Fruit fly (Drosophila melanogaster) ovary, adult (tissue): ENCODE results near the gene Fbw5.

Source experiments
- CG17801 ChIP-seq: fragments of 200-800 bp; optimal IDR thresholded peaks from 2 replicates; lab custom pipeline; 2019; ENCODE audit warnings: missing biosample characterization, mild to moderate bottlenecking, missing genetic modification characterization, moderate library complexity; ENCODE audit not compliant: partially characterized antibody

Fbw5 gene

dm6 chr2L:6035155-6035554 lies 30.6 kb downstream of the Fbw5 start:
- TF ChIP-seq CG17801 (GFP tag; lab: Kevin White, UChicago) = no peak

dm6 chr2L:6034344-6034743 lies 31.4 kb downstream of the Fbw5 start, which contains the start of gene CG9109:
TSS of gene CG9109 (minus strand) at chr2L:6034423.
- TF ChIP-seq CG17801 (GFP tag; lab: Kevin White, UChicago) = no peak

dm6 chr2L:6031838-6032237 lies 33.9 kb downstream of the Fbw5 start:
- TF ChIP-seq CG17801 (GFP tag; lab: Kevin White, UChicago) = no peak

DNA sequence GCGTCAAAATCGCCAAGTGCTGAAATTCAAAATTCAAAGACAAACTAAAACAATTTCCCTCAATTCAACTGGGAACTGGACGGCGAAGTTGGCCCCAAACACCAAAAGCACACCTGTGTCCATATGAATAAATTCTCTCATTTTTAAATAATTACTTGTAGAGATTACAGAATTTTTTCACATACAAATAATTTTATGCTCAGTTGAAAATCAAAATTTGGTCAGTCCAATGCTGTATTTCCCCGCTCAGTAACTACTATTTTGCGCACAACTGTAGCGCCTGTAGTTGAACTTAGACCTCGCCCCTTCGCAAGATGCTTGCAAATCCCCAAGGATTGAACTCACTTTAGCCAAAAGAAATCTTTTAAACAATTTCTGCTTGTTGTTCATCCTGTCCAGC lies 37.0 kb downstream of the Fbw5 start:
- no peak for TF ChIP-seq CG17801 (GFP tag; lab: Kevin White, UChicago)

- TF ChIP-seq CG17801 (GFP tag; lab: Kevin White, UChicago) = no peak
Measured at dm6 chr2L:6024345-6024907, 41.3 kb downstream of the Fbw5 start, which contains the start of gene CG9107. TSS of gene CG9107 (minus strand) at chr2L:6024539.

DNA sequence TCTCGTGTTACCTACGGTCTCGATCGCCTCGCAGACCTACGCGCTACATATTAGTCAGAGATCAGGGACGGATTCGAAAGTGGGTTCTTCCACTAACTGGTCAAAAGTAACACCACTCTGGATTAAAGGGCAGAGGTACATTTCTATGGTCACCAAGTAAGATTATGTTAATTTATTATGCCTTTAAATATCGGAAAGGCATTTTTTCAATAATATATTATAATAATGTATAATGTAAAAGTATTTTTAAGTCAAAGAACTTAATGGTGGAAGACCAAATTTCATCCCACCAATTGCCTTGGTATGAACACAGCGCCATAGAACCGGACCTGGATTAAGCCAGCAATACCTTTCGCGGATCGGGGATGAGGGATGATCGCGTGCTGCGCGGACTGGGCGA lies 43.0 kb downstream of the Fbw5 start:
- TF ChIP-seq CG17801 (GFP tag; lab: Kevin White, UChicago) = no peak

dm6 chr2L:6020535-6020934 lies 45.2 kb downstream of the Fbw5 start, which contains the start of gene CG13996:
TSS of gene CG13996 (plus strand) at chr2L:6020835.
- TF ChIP-seq CG17801 (GFP tag; lab: Kevin White, UChicago) = no peak

DNA sequence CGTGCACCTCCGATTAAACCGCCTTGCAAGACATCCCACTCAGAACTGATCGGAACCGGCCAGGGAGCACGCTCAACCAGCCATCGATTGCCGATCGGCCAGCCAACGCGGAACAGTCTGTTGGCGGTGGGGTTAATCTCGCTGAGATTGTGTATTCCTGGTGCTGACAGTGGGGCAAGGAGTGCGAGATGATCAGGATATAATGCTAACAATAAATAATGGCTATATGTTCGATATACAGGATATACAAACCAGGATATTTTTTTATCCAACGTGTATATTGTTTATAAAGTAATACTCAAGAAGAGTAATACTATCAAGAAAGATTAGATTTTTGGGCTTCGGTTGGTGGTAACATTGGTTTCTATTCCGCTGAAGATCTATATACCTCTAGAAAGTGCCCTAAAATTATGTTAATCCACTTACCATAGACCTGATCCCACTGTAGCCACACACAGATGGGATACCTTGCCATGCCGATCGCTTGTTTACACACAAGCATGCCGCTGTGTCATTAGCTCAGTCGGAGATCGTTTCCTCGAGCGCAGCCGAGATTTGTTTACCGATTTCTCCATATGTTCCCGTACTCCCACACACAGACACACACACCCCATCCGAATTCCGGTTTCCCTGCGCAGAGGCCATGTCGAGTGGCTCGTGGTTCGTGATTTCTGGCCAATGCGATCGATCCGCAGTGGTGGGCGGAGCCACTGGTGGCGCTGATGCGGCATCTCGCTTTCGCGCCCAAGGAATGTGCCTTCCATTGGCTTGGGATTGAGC lies 46.2 kb downstream of the Fbw5 start, which contains the start of gene H2.0:
TSS of gene H2.0 (minus strand) at position 51 of the 780 bp plus-strand sequence.
- no peak for TF ChIP-seq CG17801 (GFP tag; lab: Kevin White, UChicago)
